Worm (Caenorhabditis elegans): ENCODE results near the gene clec-3.

clec-3 gene

ce11 chrII:3020899-3021298 lies 1.2 kb upstream of the clec-3 start:
- no peak for TF ChIP-seq unc-62 (GFP tag; optimal IDR thresholded peaks at IDR 0.05)

ce11 chrII:3014196-3014849 lies 5.4 kb downstream of the clec-3 start, which contains the start of gene C41H7.2:
Gene C41H7.2 (plus strand): TSS chrII:3014817.
- no peak for TF ChIP-seq unc-62 (GFP tag; optimal IDR thresholded peaks at IDR 0.05)

ce11 chrII:3012133-3012532 lies 7.6 kb downstream of the clec-3 start, which contains the start of gene C41H7.9:
Gene C41H7.9 (minus strand): TSS chrII:3012233.
- TF ChIP-seq unc-62 (GFP tag; optimal IDR thresholded peaks at IDR 0.05) = no peak

ce11 chrII:3008400-3008799 lies 11.3 kb downstream of the clec-3 start, which contains the start of gene sdz-5:
Gene sdz-5 (plus strand): TSS chrII:3008700.
- TF ChIP-seq unc-62 (GFP tag; optimal IDR thresholded peaks at IDR 0.05) = no peak

ce11 chrII:3005499-3005898 lies 14.2 kb downstream of the clec-3 start, which contains the start of gene lido-12:
Gene lido-12 (plus strand): TSS chrII:3005799.
- TF ChIP-seq unc-62 (GFP tag; optimal IDR thresholded peaks at IDR 0.05) = no peak

- no peak for TF ChIP-seq unc-62 (GFP tag; optimal IDR thresholded peaks at IDR 0.05)
Measured at ce11 chrII:3003667-3004066, 16.0 kb downstream of the clec-3 start, which contains the start of gene lido-11. Gene lido-11 (plus strand): TSS chrII:3003967.

ce11 chrII:3002211-3002610 lies 17.5 kb downstream of the clec-3 start, which contains the start of gene lido-10:
Gene lido-10 (plus strand): TSS chrII:3002511.
- TF ChIP-seq unc-62 (GFP tag; optimal IDR thresholded peaks at IDR 0.05) = no peak

ce11 chrII:3000535-3001264 lies 19.0 kb downstream of the clec-3 start, which contains the start of gene lido-9:
Gene lido-9 (plus strand): TSS chrII:3000768.
- no peak for TF ChIP-seq unc-62 (GFP tag; optimal IDR thresholded peaks at IDR 0.05)

- TF ChIP-seq unc-62 (GFP tag; optimal IDR thresholded peaks at IDR 0.05) = no peak
Measured at ce11 chrII:2997828-2998441, 21.8 kb downstream of the clec-3 start.

ce11 chrII:2996721-2997120 lies 23.0 kb downstream of the clec-3 start, which contains the start of gene lido-8:
Gene lido-8 (plus strand): TSS chrII:2997021.
- no peak for TF ChIP-seq unc-62 (GFP tag; optimal IDR thresholded peaks at IDR 0.05)

- TF ChIP-seq unc-62 (GFP tag; optimal IDR thresholded peaks at IDR 0.05) = no peak
Measured at ce11 chrII:2994590-2995392, 24.9 kb downstream of the clec-3 start.

ce11 chrII:2992300-2992699 lies 27.4 kb downstream of the clec-3 start:
- no peak for TF ChIP-seq unc-62 (GFP tag; optimal IDR thresholded peaks at IDR 0.05)

ce11 chrII:2991555-2992083 lies 28.1 kb downstream of the clec-3 start, which contains the start of gene K08A2.2:
Gene K08A2.2 (plus strand): TSS chrII:2991605.
- no peak for TF ChIP-seq unc-62 (GFP tag; optimal IDR thresholded peaks at IDR 0.05)

ce11 chrII:2990089-2990488 lies 29.6 kb downstream of the clec-3 start:
- TF ChIP-seq unc-62 (GFP tag; optimal IDR thresholded peaks at IDR 0.05) = no peak

- no peak for TF ChIP-seq unc-62 (GFP tag; optimal IDR thresholded peaks at IDR 0.05)
Measured at ce11 chrII:2987854-2988350, 31.8 kb downstream of the clec-3 start, which contains the start of gene lido-7. Gene lido-7 (plus strand): TSS chrII:2988300.
